Fruit fly (Drosophila melanogaster) whole organism, embryonic: ENCODE data around the gene hll.

Experiments used
- Abd-B ChIP-seq: fragments of 200-800 bp; sonication (Bioruptor generic); optimal IDR thresholded peaks from 2 replicates; lab custom pipeline; 2018; ENCODE audit warnings: missing biosample characterization, mild to moderate bottlenecking, missing genetic modification characterization, moderate library complexity
- Asciz ChIP-seq: fragments of 200-800 bp; sonication (Bioruptor generic); optimal IDR thresholded peaks from 2 replicates; lab custom pipeline; 2017; ENCODE audit warnings: missing biosample characterization, mild to moderate bottlenecking, missing genetic modification characterization, missing genetic modification reagents
- Blimp-1 ChIP-seq: fragments of 200-800 bp; sonication (Bioruptor generic); optimal IDR thresholded peaks from 3 replicates; lab custom pipeline; 2018; ENCODE audit warnings: missing biosample characterization, missing genetic modification characterization, mild to moderate bottlenecking, moderate library complexity, missing genetic modification reagents
- CG10147 ChIP-seq: fragments of 200-800 bp; sonication (Bioruptor generic); optimal IDR thresholded peaks from 2 replicates; lab custom pipeline; 2019; ENCODE audit warnings: missing biosample characterization, mild to moderate bottlenecking, missing genetic modification characterization, moderate library complexity
- CG10654 ChIP-seq: fragments of 200-800 bp; sonication (Bioruptor generic); optimal IDR thresholded peaks from 2 replicates; lab custom pipeline; 2016; ENCODE audit warnings: missing biosample characterization, missing genetic modification characterization
- CG12391 ChIP-seq: fragments of 200-800 bp; sonication (Bioruptor generic); optimal IDR thresholded peaks from 3 replicates; lab custom pipeline; 2018; ENCODE audit warnings: missing biosample characterization, mild to moderate bottlenecking, missing genetic modification characterization, moderate library complexity
- CG12659 ChIP-seq: fragments of 200-800 bp; sonication (Bioruptor generic); optimal IDR thresholded peaks from 3 replicates; lab custom pipeline; 2017; ENCODE audit warnings: mild to moderate bottlenecking, missing biosample characterization, missing genetic modification reagents, missing genetic modification characterization
- CG12744 ChIP-seq: fragments of 200-800 bp; sonication (Bioruptor generic); optimal IDR thresholded peaks from 2 replicates; lab custom pipeline; 2016; ENCODE audit warnings: missing biosample characterization, missing genetic modification characterization
- CG13296 ChIP-seq: fragments of 200-800 bp; sonication (Bioruptor generic); optimal IDR thresholded peaks from 3 replicates; lab custom pipeline; 2018; ENCODE audit warnings: missing biosample characterization, mild to moderate bottlenecking, missing genetic modification characterization
- CG17328 ChIP-seq: fragments of 200-800 bp; sonication (Bioruptor generic); IDR thresholded peaks from 2 replicates; pipeline ENCODE4 v1.3.6; 2022; ENCODE audit warnings: missing biosample characterization, missing genetic modification characterization
- CG2120 ChIP-seq: fragments of 200-800 bp; sonication (Bioruptor generic); optimal IDR thresholded peaks from 3 replicates; lab custom pipeline; 2016; ENCODE audit warnings: missing biosample characterization, missing genetic modification characterization
- CG3065 ChIP-seq: fragments of 200-800 bp; sonication (Bioruptor generic); optimal IDR thresholded peaks from 2 replicates; lab custom pipeline; 2016; ENCODE audit warnings: missing biosample characterization, missing genetic modification characterization
- CG32532 ChIP-seq: fragments of 200-800 bp; sonication (Bioruptor generic); IDR thresholded peaks from 2 replicates; pipeline ENCODE4 v1.3.6; 2022; ENCODE audit warnings: missing biosample characterization, missing genetic modification characterization
- CG3281 ChIP-seq: fragments of 200-800 bp; sonication (Bioruptor generic); optimal IDR thresholded peaks from 3 replicates; lab custom pipeline; 2017; ENCODE audit warnings: missing biosample characterization, mild to moderate bottlenecking, missing genetic modification characterization
- CG42726 ChIP-seq: fragments of 200-800 bp; sonication (Bioruptor generic); IDR thresholded peaks from 2 replicates; pipeline ENCODE4 v1.3.6; 2022; ENCODE audit warnings: missing biosample characterization, missing genetic modification characterization; ENCODE audit not compliant: partially characterized antibody
- CG4730 ChIP-seq: fragments of 200-800 bp; sonication (Bioruptor generic); IDR thresholded peaks from 2 replicates; pipeline ENCODE4 v1.3.6; 2022; ENCODE audit warnings: missing biosample characterization, missing genetic modification characterization
- CG4854 ChIP-seq: fragments of 200-800 bp; sonication (Bioruptor generic); optimal IDR thresholded peaks from 2 replicates; lab custom pipeline; 2016; ENCODE audit warnings: missing biosample characterization, missing genetic modification characterization, inconsistent platforms
- CG7271 ChIP-seq: fragments of 200-800 bp; sonication (Bioruptor generic); optimal IDR thresholded peaks from 2 replicates; lab custom pipeline; 2018; ENCODE audit warnings: missing biosample characterization, mild to moderate bottlenecking, missing genetic modification characterization, moderate library complexity
- CoRest ChIP-seq: fragments of 200-800 bp; sonication (Bioruptor generic); optimal IDR thresholded peaks from 3 replicates; lab custom pipeline; 2018; ENCODE audit warnings: missing biosample characterization, mild to moderate bottlenecking, missing genetic modification characterization, moderate library complexity
- Doc2 ChIP-seq: fragments of 200-800 bp; sonication (Bioruptor generic); IDR thresholded peaks from 2 replicates; pipeline ENCODE4 v1.3.6; 2022; ENCODE audit warnings: missing biosample characterization, missing genetic modification characterization
- Doc3 ChIP-seq: fragments of 200-800 bp; sonication (Bioruptor generic); IDR thresholded peaks from 3 replicates; pipeline ENCODE4 v1.3.6; 2022; ENCODE audit warnings: missing biosample characterization, missing genetic modification characterization; ENCODE audit not compliant: partially characterized antibody
- Ets65A ChIP-seq: fragments of 200-800 bp; sonication (Bioruptor generic); peaks from one replicate; lab custom pipeline; 2016; ENCODE audit warnings: missing biosample characterization, missing genetic modification characterization
- Fer2 ChIP-seq: fragments of 200-800 bp; sonication (Bioruptor generic); optimal IDR thresholded peaks from 2 replicates; lab custom pipeline; 2018; ENCODE audit warnings: missing biosample characterization, mild to moderate bottlenecking, missing genetic modification characterization, moderate library complexity
- Hand ChIP-seq: fragments of 200-800 bp; sonication (Bioruptor generic); optimal IDR thresholded peaks from 2 replicates; lab custom pipeline; 2017; ENCODE audit warnings: mild to moderate bottlenecking, missing biosample characterization, missing genetic modification reagents, missing genetic modification characterization
- Lhr ChIP-seq: fragments of 200-800 bp; sonication (Bioruptor generic); optimal IDR thresholded peaks from 3 replicates; lab custom pipeline; 2017; ENCODE audit warnings: mild to moderate bottlenecking, missing biosample characterization, missing genetic modification reagents, missing genetic modification characterization
- MESR4 ChIP-seq: fragments of 200-800 bp; sonication (Bioruptor generic); optimal IDR thresholded peaks from 2 replicates; lab custom pipeline; 2018; ENCODE audit warnings: missing biosample characterization, mild to moderate bottlenecking, missing genetic modification characterization, moderate library complexity
- Oli ChIP-seq: fragments of 200-800 bp; sonication (Bioruptor generic); optimal IDR thresholded peaks from 2 replicates; lab custom pipeline; 2018; ENCODE audit warnings: missing biosample characterization, mild to moderate bottlenecking, missing genetic modification characterization, moderate library complexity
- PHDP ChIP-seq: fragments of 200-800 bp; sonication (Bioruptor generic); optimal IDR thresholded peaks from 3 replicates; lab custom pipeline; 2018; ENCODE audit warnings: missing biosample characterization, mild to moderate bottlenecking, missing genetic modification characterization, moderate library complexity
- Pdp1 ChIP-seq, 2 experiments: fragments of 200-800 bp; sonication (Bioruptor generic); optimal IDR thresholded peaks; 3 replicates each; lab custom pipeline; 2016; ENCODE audit warnings: missing biosample characterization in 2 of 2, missing genetic modification characterization in 2 of 2, mild to moderate bottlenecking in 1 of 2, moderate library complexity in 1 of 2
- Ptx1 ChIP-seq: fragments of 200-800 bp; sonication (Bioruptor generic); IDR thresholded peaks from 2 replicates; pipeline ENCODE4 v1.3.6; 2022; ENCODE audit warnings: missing biosample characterization, missing genetic modification characterization
- Ssrp ChIP-seq: fragments of 200-800 bp; sonication (Bioruptor generic); optimal IDR thresholded peaks from 2 replicates; lab custom pipeline; 2018; ENCODE audit warnings: missing biosample characterization, mild to moderate bottlenecking, missing genetic modification characterization, moderate library complexity
- Xbp1 ChIP-seq: fragments of 200-800 bp; sonication (Bioruptor generic); optimal IDR thresholded peaks from 3 replicates; lab custom pipeline; 2016; ENCODE audit warnings: missing biosample characterization, mild to moderate bottlenecking, missing genetic modification characterization
- ac ChIP-seq: fragments of 200-800 bp; sonication (Bioruptor generic); optimal IDR thresholded peaks from 3 replicates; lab custom pipeline; 2017; ENCODE audit warnings: missing biosample characterization, mild to moderate bottlenecking, missing genetic modification characterization
- ato ChIP-seq: fragments of 200-800 bp; sonication (Bioruptor generic); IDR thresholded peaks from 2 replicates; pipeline ENCODE4 v1.3.6; 2022; ENCODE audit warnings: missing biosample characterization, missing genetic modification characterization; ENCODE audit not compliant: partially characterized antibody
- cato ChIP-seq: fragments of 200-800 bp; sonication (Bioruptor generic); optimal IDR thresholded peaks from 2 replicates; lab custom pipeline; 2016; ENCODE audit warnings: missing biosample characterization, missing genetic modification characterization, borderline replicate concordance
- caup ChIP-seq: fragments of 200-800 bp; sonication (Bioruptor generic); optimal IDR thresholded peaks from 3 replicates; lab custom pipeline; 2017; ENCODE audit warnings: missing biosample characterization, mild to moderate bottlenecking, missing genetic modification characterization, moderate library complexity; ENCODE audit not compliant: severe bottlenecking
- dpn ChIP-seq, 2 experiments: fragments of 200-800 bp; sonication (Bioruptor generic); optimal IDR thresholded peaks; 3 replicates each; lab custom pipeline; 2016; ENCODE audit warnings: missing biosample characterization in 2 of 2, missing genetic modification characterization in 2 of 2
- en ChIP-seq: fragments of 200-800 bp; sonication (Bioruptor generic); optimal IDR thresholded peaks from 2 replicates; lab custom pipeline; 2016; ENCODE audit warnings: missing biosample characterization, missing genetic modification characterization
- eve ChIP-seq, 2 experiments: fragments of >200 bp; optimal IDR thresholded peaks; 2 replicates each; lab custom pipeline; 2017; ENCODE audit warnings: missing biosample characterization in 2 of 2, missing genetic modification characterization in 2 of 2
- gem ChIP-seq: fragments of 200-800 bp; sonication (Bioruptor generic); optimal IDR thresholded peaks from 2 replicates; lab custom pipeline; 2019; ENCODE audit warnings: missing biosample characterization, mild to moderate bottlenecking, missing genetic modification characterization, moderate library complexity
- jigr1 ChIP-seq: fragments of 200-800 bp; sonication (Bioruptor generic); IDR thresholded peaks from 3 replicates; pipeline ENCODE4 v1.3.6; 2022; ENCODE audit warnings: missing biosample characterization, missing genetic modification characterization
- knrl ChIP-seq: fragments of 200-800 bp; sonication (Bioruptor generic); IDR thresholded peaks from 3 replicates; pipeline ENCODE4 v1.3.6; 2022; ENCODE audit warnings: missing biosample characterization, missing genetic modification characterization; ENCODE audit not compliant: partially characterized antibody
- odd ChIP-seq: fragments of 200-800 bp; sonication (Bioruptor generic); optimal IDR thresholded peaks from 2 replicates; lab custom pipeline; 2017; ENCODE audit warnings: missing biosample characterization, mild to moderate bottlenecking, missing genetic modification characterization
- pros ChIP-seq: fragments of 200-800 bp; sonication (Bioruptor generic); optimal IDR thresholded peaks from 3 replicates; lab custom pipeline; 2019; ENCODE audit warnings: missing biosample characterization, mild to moderate bottlenecking, missing genetic modification characterization, moderate library complexity
- pum ChIP-seq: fragments of 200-800 bp; sonication (Bioruptor generic); optimal IDR thresholded peaks from 2 replicates; lab custom pipeline; 2016; ENCODE audit warnings: missing biosample characterization, missing genetic modification characterization
- slbo ChIP-seq: fragments of 200-800 bp; sonication (Bioruptor generic); IDR thresholded peaks from 2 replicates; pipeline ENCODE4 v1.3.6; 2022; ENCODE audit warnings: missing biosample characterization, missing genetic modification characterization
- tx ChIP-seq: fragments of 200-800 bp; sonication (Bioruptor generic); optimal IDR thresholded peaks from 2 replicates; lab custom pipeline; 2016; ENCODE audit warnings: missing biosample characterization, missing genetic modification characterization
- unpg ChIP-seq: fragments of 200-800 bp; sonication (Bioruptor generic); optimal IDR thresholded peaks from 3 replicates; lab custom pipeline; 2018; ENCODE audit warnings: missing biosample characterization, mild to moderate bottlenecking, missing genetic modification characterization, moderate library complexity
- vvl ChIP-seq: fragments of 200-800 bp; sonication (Bioruptor generic); IDR thresholded peaks from 2 replicates; pipeline ENCODE4 v1.3.6; 2022; ENCODE audit warnings: missing biosample characterization, missing genetic modification characterization
- z ChIP-seq: fragments of 200-800 bp; sonication (Bioruptor generic); IDR thresholded peaks from 3 replicates; pipeline ENCODE4 v1.3.6; 2022; ENCODE audit warnings: missing biosample characterization, missing genetic modification characterization

hll gene

DNA sequence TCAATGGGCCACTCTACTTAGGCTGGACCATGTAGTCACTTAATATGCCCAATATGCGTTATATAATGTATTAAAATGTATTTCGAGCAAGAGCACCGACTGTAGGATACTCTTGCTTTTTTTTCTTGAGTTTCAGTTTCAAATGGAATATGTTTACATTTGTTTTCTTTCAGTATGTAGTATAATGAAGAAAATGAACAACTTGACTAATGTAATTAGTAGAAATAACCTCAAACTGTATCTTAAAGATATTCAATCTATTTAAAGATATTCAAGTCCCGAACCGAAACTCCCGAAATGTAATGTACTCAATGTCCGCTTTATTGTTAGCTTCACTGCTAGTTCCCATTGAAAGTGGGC is 2.1 kb upstream of the hll start (continued):
- TF ChIP-seq unpg (GFP tag; lab: Kevin White, UChicago) = peak; percentile 52
- no peak for TF ChIP-seq CG10654 (GFP tag; lab: Kevin White, UChicago)
- peak; percentile 22 for TF ChIP-seq cato (GFP tag; lab: Kevin White, UChicago)
- peak; percentile 34; the same call in 1 of the 2 replicates for TF ChIP-seq vvl (GFP tag; lab: Robert Waterston, UW)
- TF ChIP-seq Abd-B = peak; percentile 58
- no peak for TF ChIP-seq CG4730 (GFP tag; lab: Robert Waterston, UW)
- no peak for TF ChIP-seq CG4854 (GFP tag; lab: Kevin White, UChicago)
- TF ChIP-seq jigr1 = no peak
- peak; percentile 79 for TF ChIP-seq gem (tag; lab: Kevin White, UChicago)
- TF ChIP-seq Ets65A = peak; percentile 77
- no peak for TF ChIP-seq z (GFP tag; lab: Robert Waterston, UW)
- peak; percentile 12 to 23 for TF ChIP-seq dpn (GFP tag; optimal IDR thresholded peaks at IDR 0.05; lab: Kevin White, UChicago)
- TF ChIP-seq Ptx1 (GFP tag; lab: Robert Waterston, UW) = peak; percentile 56
- TF ChIP-seq slbo = peak; percentile 45; the same call in 1 of the 2 replicates
- TF ChIP-seq ac = no peak
- no peak for TF ChIP-seq CG12744
- no peak for TF ChIP-seq MESR4
- TF ChIP-seq caup (GFP tag; lab: Kevin White, UChicago) = no peak
- TF ChIP-seq tx (GFP tag; lab: Kevin White, UChicago) = peak; percentile 29
- TF ChIP-seq CG2120 (GFP tag; lab: Kevin White, UChicago) = peak; percentile 49
- TF ChIP-seq CG32532 = no peak
- no peak for TF ChIP-seq odd (GFP tag; lab: Kevin White, UChicago)
- TF ChIP-seq Blimp-1 (GFP tag; lab: Kevin White, UChicago) = peak; percentile 38
- TF ChIP-seq Oli = peak; percentile 76
- no peak for TF ChIP-seq CG7271
- no peak for TF ChIP-seq ato
- peak; percentile 61 for TF ChIP-seq Ssrp (tag; lab: Kevin White, UChicago)
- TF ChIP-seq knrl (GFP tag; lab: Robert Waterston, UW) = no peak
- no peak for TF ChIP-seq Asciz
- peak; percentile 36 for TF ChIP-seq CG10147 (GFP tag; lab: Kevin White, UChicago)
- no peak for TF ChIP-seq Lhr (GFP tag; lab: Kevin White, UChicago)
- no peak for TF ChIP-seq Doc3 (GFP tag; lab: Robert Waterston, UW)
- TF ChIP-seq Fer2 = no peak
- TF ChIP-seq pros = no peak
- TF ChIP-seq CG12391 (tag; lab: Kevin White, UChicago) = peak; percentile 54
- TF ChIP-seq eve (GFP tag; optimal IDR thresholded peaks at IDR 0.05; lab: Kevin White, UChicago) = peak in 1 of 2 experiments; percentile 60
- peak in 1 of 2 experiments; percentile 92 for TF ChIP-seq Pdp1 (GFP tag; optimal IDR thresholded peaks at IDR 0.05; lab: Kevin White, UChicago)
- TF ChIP-seq en = peak; percentile 23
- no peak for TF ChIP-seq CG42726 (GFP tag; lab: Robert Waterston, UW)
- peak; percentile 22; the same call in 1 of the 2 replicates for TF ChIP-seq CG17328
- peak; percentile 44 for TF ChIP-seq PHDP (tag; lab: Kevin White, UChicago)
- no peak for TF ChIP-seq Doc2 (GFP tag; lab: Robert Waterston, UW)
- peak; percentile 28 for TF ChIP-seq pum
- TF ChIP-seq CG13296 (GFP tag; lab: Kevin White, UChicago) = no peak
- peak; percentile 52 for TF ChIP-seq Xbp1
- no peak for TF ChIP-seq CG3065 (GFP tag; lab: Kevin White, UChicago)
- no peak for TF ChIP-seq CG3281 (GFP tag; lab: Kevin White, UChicago)
- TF ChIP-seq CoRest (tag; lab: Kevin White, UChicago) = peak; percentile 69
- TF ChIP-seq CG12659 = peak; percentile 14
- no peak for TF ChIP-seq Hand (GFP tag; lab: Kevin White, UChicago)
